Worm (Caenorhabditis elegans) whole organism, L1 larva: ENCODE results near the gene W03D2.9.

Source experiments
- C34B4.2 ChIP-seq: sonication (generic microtip); optimal IDR thresholded peaks from 2 replicates; lab custom pipeline; 2017; ENCODE audit warnings: mild to moderate bottlenecking, missing genetic modification characterization, missing compliant biosample characterization
- F16B12.6 ChIP-seq: fragments of 150-350 bp; optimal IDR thresholded peaks from 2 replicates; lab custom pipeline; 2014; ENCODE audit warnings: missing biosample characterization, missing genetic modification characterization
- Y116A8C.19 ChIP-seq: sonication (generic microtip); optimal IDR thresholded peaks from 2 replicates; lab custom pipeline; 2016; ENCODE audit warnings: missing compliant biosample characterization, missing genetic modification characterization, borderline replicate concordance
- aha-1 ChIP-seq: fragments of 150-350 bp; optimal IDR thresholded peaks from 2 replicates; lab custom pipeline; 2014; ENCODE audit warnings: missing biosample characterization, missing genetic modification characterization
- alr-1 ChIP-seq: fragments of 200-800 bp; sonication (Bioruptor generic); optimal IDR thresholded peaks from 2 replicates; lab custom pipeline; 2018; ENCODE audit warnings: borderline replicate concordance, mild to moderate bottlenecking, missing genetic modification characterization, missing compliant biosample characterization
- aly-2 ChIP-seq: fragments of 150-350 bp; optimal IDR thresholded peaks from 2 replicates; lab custom pipeline; 2014; ENCODE audit warnings: missing biosample characterization, missing genetic modification characterization
- ceh-63 ChIP-seq: fragments of 200-800 bp; sonication (Bioruptor generic); optimal IDR thresholded peaks from 2 replicates; lab custom pipeline; 2018; ENCODE audit warnings: mild to moderate bottlenecking, missing genetic modification characterization, missing compliant biosample characterization
- ceh-88 ChIP-seq: fragments of 200-800 bp; sonication (Bioruptor generic); IDR thresholded peaks from 2 replicates; pipeline ENCODE4 v1.3.6; 2022; ENCODE audit warnings: missing genetic modification characterization, missing compliant biosample characterization
- ceh-90 ChIP-seq: sonication (generic microtip); optimal IDR thresholded peaks from 2 replicates; lab custom pipeline; 2016; ENCODE audit warnings: missing genetic modification characterization, missing compliant biosample characterization
- ces-1 ChIP-seq: fragments of 150-350 bp; optimal IDR thresholded peaks from 2 replicates; lab custom pipeline; 2014; ENCODE audit warnings: missing biosample characterization, missing genetic modification reagents, missing genetic modification characterization
- dsc-1 ChIP-seq: sonication (generic microtip); optimal IDR thresholded peaks from 2 replicates; lab custom pipeline; 2016; ENCODE audit warnings: mild to moderate bottlenecking, missing genetic modification characterization, missing compliant biosample characterization
- efl-1 ChIP-seq, 4 experiments: fragments of 150-350 bp; optimal IDR thresholded peaks in 3 of 4; peaks in 1 of 4; 1 replicate in 1 of 4; 2 replicates in 3 of 4; lab custom pipeline; 2014; ENCODE audit warnings: missing biosample characterization in 2 of 4, missing genetic modification characterization in 2 of 4, missing genetic modification reagents in 2 of 4
- egl-27 ChIP-seq, 2 experiments: fragments of 150-350 bp in 1 of 2; sonication (generic microtip); optimal IDR thresholded peaks; 3 replicates each; lab custom pipeline; 2017 to 2018; ENCODE audit warnings: missing biosample characterization in 2 of 2, missing genetic modification characterization in 2 of 2, missing genetic modification reagents in 2 of 2
- elt-3 ChIP-seq, 6 experiments: fragments of 150-350 bp in 1 of 6; sonication (generic microtip); optimal IDR thresholded peaks; 2 replicates each; lab custom pipeline; 2017 to 2018; ENCODE audit warnings: missing biosample characterization in 6 of 6, missing genetic modification characterization in 6 of 6, inconsistent platforms in 1 of 6
- fkh-4 ChIP-seq: sonication (generic microtip); optimal IDR thresholded peaks from 2 replicates; lab custom pipeline; 2016; ENCODE audit warnings: missing compliant biosample characterization, missing genetic modification characterization, borderline replicate concordance
- fkh-8 ChIP-seq: sonication (generic microtip); optimal IDR thresholded peaks from 2 replicates; lab custom pipeline; 2016; ENCODE audit warnings: mild to moderate bottlenecking, missing genetic modification characterization, missing compliant biosample characterization
- fos-1 ChIP-seq: fragments of 150-350 bp; optimal IDR thresholded peaks from 2 replicates; lab custom pipeline; 2014; ENCODE audit warnings: missing biosample characterization, missing genetic modification characterization
- hlh-4 ChIP-seq: sonication (generic microtip); optimal IDR thresholded peaks from 2 replicates; lab custom pipeline; 2016; ENCODE audit warnings: mild to moderate bottlenecking, missing genetic modification characterization, missing compliant biosample characterization
- hpl-2 ChIP-seq: fragments of 150-350 bp; optimal IDR thresholded peaks from 2 replicates; lab custom pipeline; 2014; ENCODE audit warnings: missing biosample characterization, missing genetic modification reagents, missing genetic modification characterization
- isw-1 ChIP-seq: fragments of 200-800 bp; sonication (Bioruptor generic); IDR thresholded peaks from 2 replicates; pipeline ENCODE4 v1.3.6; 2022; ENCODE audit warnings: missing genetic modification characterization, missing compliant biosample characterization
- lin-13 ChIP-seq: fragments of 150-350 bp; optimal IDR thresholded peaks from 2 replicates; lab custom pipeline; 2014; ENCODE audit warnings: missing biosample characterization, missing genetic modification reagents, missing genetic modification characterization
- lin-14 ChIP-seq: fragments of 200-800 bp; sonication (Bioruptor generic); optimal IDR thresholded peaks from 2 replicates; lab custom pipeline; 2018; ENCODE audit warnings: mild to moderate bottlenecking, missing genetic modification characterization, moderate library complexity, missing compliant biosample characterization
- lin-15B ChIP-seq: fragments of 150-350 bp; sonication (generic microtip); optimal IDR thresholded peaks from 3 replicates; lab custom pipeline; 2014; ENCODE audit warnings: missing biosample characterization, missing genetic modification characterization
- lin-39 ChIP-seq: fragments of 150-350 bp; optimal IDR thresholded peaks from 2 replicates; lab custom pipeline; 2014; ENCODE audit warnings: missing biosample characterization, missing genetic modification reagents, missing genetic modification characterization
- lsy-2 ChIP-seq, 2 experiments: fragments of 150-350 bp; optimal IDR thresholded peaks; 2 replicates each; lab custom pipeline; 2014; ENCODE audit warnings: missing biosample characterization in 2 of 2, missing genetic modification characterization in 2 of 2
- mab-9 ChIP-seq: fragments of 200-800 bp; sonication (Bioruptor generic); IDR thresholded peaks from 2 replicates; pipeline ENCODE4 v1.3.6; 2022; ENCODE audit warnings: missing genetic modification reagents, missing genetic modification characterization, missing compliant biosample characterization
- mdl-1 ChIP-seq, 2 experiments: fragments of 150-350 bp; optimal IDR thresholded peaks; 2 replicates each; lab custom pipeline; 2014 to 2017; ENCODE audit warnings: missing biosample characterization in 2 of 2, missing genetic modification characterization in 2 of 2, inconsistent platforms in 1 of 2
- mef-2 ChIP-seq: fragments of 150-350 bp; optimal IDR thresholded peaks from 2 replicates; lab custom pipeline; 2014; ENCODE audit warnings: missing biosample characterization, missing genetic modification characterization
- nhr-12 ChIP-seq: sonication (generic microtip); optimal IDR thresholded peaks from 2 replicates; lab custom pipeline; 2017; ENCODE audit warnings: missing biosample characterization, missing genetic modification characterization
- nhr-19 ChIP-seq: fragments of 200-800 bp; sonication (Bioruptor generic); conservative IDR thresholded peaks from 2 replicates; pipeline ENCODE4 v1.3.6; 2022; ENCODE audit warnings: missing genetic modification characterization, missing compliant biosample characterization
- nhr-20 ChIP-seq: sonication (generic microtip); optimal IDR thresholded peaks from 2 replicates; lab custom pipeline; 2016; ENCODE audit warnings: mild to moderate bottlenecking, missing genetic modification characterization, missing compliant biosample characterization
- nhr-237 ChIP-seq: fragments of 150-350 bp; optimal IDR thresholded peaks from 2 replicates; lab custom pipeline; 2014; ENCODE audit warnings: missing biosample characterization, missing genetic modification characterization
- nhr-28 ChIP-seq: fragments of 150-350 bp; optimal IDR thresholded peaks from 2 replicates; lab custom pipeline; 2014; ENCODE audit warnings: missing biosample characterization, missing genetic modification characterization
- nhr-47 ChIP-seq: sonication (generic microtip); optimal IDR thresholded peaks from 2 replicates; lab custom pipeline; 2016; ENCODE audit warnings: mild to moderate bottlenecking, missing genetic modification characterization, moderate library complexity, missing compliant biosample characterization
- nhr-76 ChIP-seq: sonication (generic microtip); optimal IDR thresholded peaks from 2 replicates; lab custom pipeline; 2017; ENCODE audit warnings: missing biosample characterization, missing genetic modification characterization
- nhr-84 ChIP-seq: sonication (generic microtip); optimal IDR thresholded peaks from 2 replicates; lab custom pipeline; 2017; ENCODE audit warnings: missing biosample characterization, missing genetic modification characterization
- pag-3 ChIP-seq: sonication (generic microtip); optimal IDR thresholded peaks from 2 replicates; lab custom pipeline; 2017; ENCODE audit warnings: missing genetic modification characterization, mild to moderate bottlenecking, missing compliant biosample characterization, antibody characterized with exemption, borderline replicate concordance; ENCODE audit not compliant: insufficient read depth
- pqm-1 ChIP-seq: sonication (generic microtip); optimal IDR thresholded peaks from 3 replicates; lab custom pipeline; 2017; ENCODE audit warnings: missing biosample characterization, missing genetic modification characterization
- rnt-1 ChIP-seq: sonication (generic microtip); optimal IDR thresholded peaks from 2 replicates; lab custom pipeline; 2016; ENCODE audit warnings: mild to moderate bottlenecking, missing genetic modification characterization, moderate library complexity, missing compliant biosample characterization
- skn-1 ChIP-seq: fragments of 150-350 bp; optimal IDR thresholded peaks from 2 replicates; lab custom pipeline; 2014; ENCODE audit warnings: missing biosample characterization, missing genetic modification characterization
- sox-4 ChIP-seq: sonication (generic microtip); optimal IDR thresholded peaks from 2 replicates; lab custom pipeline; 2016; ENCODE audit warnings: missing genetic modification characterization, missing compliant biosample characterization
- sptf-1 ChIP-seq: fragments of 150-350 bp; optimal IDR thresholded peaks from 2 replicates; lab custom pipeline; 2014; ENCODE audit warnings: missing biosample characterization, missing genetic modification characterization
- sup-37 ChIP-seq: fragments of 200-800 bp; sonication (Bioruptor generic); optimal IDR thresholded peaks from 2 replicates; lab custom pipeline; 2018; ENCODE audit warnings: mild to moderate bottlenecking, missing genetic modification characterization, missing compliant biosample characterization
- swsn-7 ChIP-seq: sonication (generic microtip); optimal IDR thresholded peaks from 2 replicates; lab custom pipeline; 2016; ENCODE audit warnings: missing genetic modification characterization, missing compliant biosample characterization
- tbx-2 ChIP-seq: sonication (generic microtip); optimal IDR thresholded peaks from 2 replicates; lab custom pipeline; 2016; ENCODE audit warnings: missing genetic modification characterization, missing compliant biosample characterization
- unc-130 ChIP-seq: fragments of 150-350 bp; optimal IDR thresholded peaks from 2 replicates; lab custom pipeline; 2017; ENCODE audit warnings: missing biosample characterization, missing genetic modification characterization, inconsistent platforms
- unc-62 ChIP-seq: fragments of 150-350 bp; optimal IDR thresholded peaks from 2 replicates; lab custom pipeline; 2014; ENCODE audit warnings: missing biosample characterization, missing genetic modification reagents, missing genetic modification characterization
- unc-98 ChIP-seq: fragments of 200-800 bp; sonication (Bioruptor generic); IDR thresholded peaks from 2 replicates; pipeline ENCODE4 v1.3.6; 2022; ENCODE audit warnings: missing genetic modification characterization, missing compliant biosample characterization
- xbp-1 ChIP-seq: sonication (generic microtip); optimal IDR thresholded peaks from 2 replicates; lab custom pipeline; 2016; ENCODE audit warnings: missing genetic modification characterization, missing compliant biosample characterization
- zag-1 ChIP-seq: fragments of 150-350 bp; optimal IDR thresholded peaks from 2 replicates; lab custom pipeline; 2014; ENCODE audit warnings: missing biosample characterization, missing genetic modification characterization
- zip-4 ChIP-seq: fragments of 200-800 bp; sonication (Bioruptor generic); optimal IDR thresholded peaks from 2 replicates; lab custom pipeline; 2018; ENCODE audit warnings: mild to moderate bottlenecking, missing genetic modification characterization, moderate library complexity, missing compliant biosample characterization
- ztf-4 ChIP-seq: fragments of 150-350 bp; optimal IDR thresholded peaks from 2 replicates; lab custom pipeline; 2014; ENCODE audit warnings: missing biosample characterization, missing genetic modification characterization

The W03D2.9 gene

DNA sequence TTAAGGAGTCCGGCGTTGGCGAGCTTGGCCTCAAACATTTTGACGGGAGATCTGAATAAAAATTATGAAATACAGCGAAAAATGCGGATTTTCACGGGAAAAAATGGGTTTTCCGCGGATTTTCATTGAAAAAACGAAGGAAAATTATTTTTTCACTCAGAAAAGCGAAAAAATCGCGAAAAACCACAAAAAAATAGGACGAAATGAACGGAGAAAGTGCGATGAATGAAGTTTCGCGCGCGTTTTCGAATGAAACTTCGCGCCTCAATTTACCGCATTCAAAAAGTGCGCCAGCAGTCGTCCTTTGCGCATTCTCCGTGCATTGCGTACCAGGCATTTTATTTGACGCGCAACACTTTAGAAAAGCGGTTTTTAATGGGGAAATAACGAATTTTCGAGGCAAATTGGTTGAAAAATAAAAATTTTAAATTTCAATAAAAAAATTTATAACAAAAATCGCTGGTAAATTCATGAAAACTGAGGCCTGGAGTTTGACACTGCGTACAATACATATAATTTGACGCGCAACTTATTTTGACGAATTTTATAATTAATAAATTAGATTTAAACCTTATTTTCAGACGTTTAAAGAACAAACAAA, 25.0 kb downstream of the W03D2.9 start, which contains the start of gene pcn-1 (continued):
- peak; percentile 44 for TF ChIP-seq aly-2 (tag; lab: Kevin White, UChicago)
- peak; percentile 97 for TF ChIP-seq nhr-19 (GFP tag; lab: Robert Waterston, UW)
- peak; percentile 39 for TF ChIP-seq aha-1
- peak; percentile 80 for TF ChIP-seq ceh-63
- TF ChIP-seq hpl-2 (GFP tag; lab: Kevin White, UChicago) = peak; percentile 89
- peak; percentile 97 for TF ChIP-seq fkh-8
- TF ChIP-seq ztf-4 (tag; lab: Kevin White, UChicago) = peak; percentile 75
- peak; percentile 96 for TF ChIP-seq sup-37 (GFP tag; lab: Kevin White, UChicago)
- peak; percentile 97 for TF ChIP-seq xbp-1 (tag; lab: Kevin White, UChicago)
- no peak for TF ChIP-seq hlh-4 (tag; lab: Kevin White, UChicago)
- TF ChIP-seq nhr-20 (tag; lab: Kevin White, UChicago) = peak; percentile 97
- peak in 1 of 2 experiments; percentile 66 for TF ChIP-seq mdl-1 (tag; optimal IDR thresholded peaks at IDR 0.05; lab: Kevin White, UChicago)
- peak; percentile 95 for TF ChIP-seq F16B12.6 (tag; lab: Kevin White, UChicago)
- TF ChIP-seq lin-14 (GFP tag; lab: Kevin White, UChicago) = peak; percentile 98
- TF ChIP-seq mab-9 (GFP tag; lab: Robert Waterston, UW) = peak; percentile 96
- TF ChIP-seq swsn-7 = peak; percentile 98
- no peak for TF ChIP-seq alr-1 (tag; lab: Kevin White, UChicago)
- TF ChIP-seq rnt-1 (tag; lab: Kevin White, UChicago) = peak; percentile 97
- TF ChIP-seq dsc-1 (tag; lab: Kevin White, UChicago) = peak; percentile 98
- TF ChIP-seq C34B4.2 (tag; lab: Kevin White, UChicago) = peak; percentile 80
- TF ChIP-seq nhr-84 (tag; lab: Kevin White, UChicago) = no peak
- no peak for TF ChIP-seq pqm-1 (tag; lab: Kevin White, UChicago)
- TF ChIP-seq unc-98 (GFP tag; lab: Robert Waterston, UW) = peak; percentile 93
- peak; percentile 99 for TF ChIP-seq tbx-2 (tag; lab: Kevin White, UChicago)
- peak; percentile 37 for TF ChIP-seq Y116A8C.19 (tag; lab: Kevin White, UChicago)
- peak; percentile 92 for TF ChIP-seq lin-13
- peak; percentile 88 for TF ChIP-seq fos-1
- TF ChIP-seq nhr-47 (tag; lab: Kevin White, UChicago) = peak; percentile 99
- peak; percentile 90 for TF ChIP-seq lin-39 (tag; lab: Kevin White, UChicago)
- TF ChIP-seq mef-2 (tag; lab: Kevin White, UChicago) = peak; percentile 46
- no peak for TF ChIP-seq nhr-28 (tag; lab: Kevin White, UChicago)
- TF ChIP-seq unc-62 (GFP tag; lab: Kevin White, UChicago) = peak; percentile 38
- peak; percentile 97 for TF ChIP-seq sox-4 (tag; lab: Kevin White, UChicago)
- TF ChIP-seq isw-1 (GFP tag; lab: Robert Waterston, UW) = peak; percentile 98
- TF ChIP-seq fkh-4 (tag; lab: Kevin White, UChicago) = peak; percentile 91
- peak; percentile 99 for TF ChIP-seq efl-1 (optimal IDR thresholded peaks at IDR 0.05; lab: Kevin White, UChicago)
- TF ChIP-seq efl-1 (GFP tag; optimal IDR thresholded peaks at IDR 0.05 in 1 of 2; lab: Kevin White, UChicago) = peak; percentile 98 to 100
- peak; percentile 95 to 96 for TF ChIP-seq lsy-2 (tag; optimal IDR thresholded peaks at IDR 0.05; lab: Kevin White, UChicago)
- TF ChIP-seq elt-3 (tag; optimal IDR thresholded peaks at IDR 0.05; lab: Kevin White, UChicago) = peak in 3 of 6 experiments; percentile 63 to 92 (median 91)
- peak; percentile 71 for TF ChIP-seq nhr-237 (tag; lab: Kevin White, UChicago)
- peak; percentile 94 for TF ChIP-seq ceh-88 (GFP tag; lab: Robert Waterston, UW)
- peak; percentile 75 for TF ChIP-seq ceh-90
- peak; percentile 57 for TF ChIP-seq nhr-76 (tag; lab: Kevin White, UChicago)
- no peak for TF ChIP-seq nhr-12
- TF ChIP-seq pag-3 (tag; lab: Kevin White, UChicago) = no peak
- TF ChIP-seq sptf-1 (tag; lab: Kevin White, UChicago) = no peak
- TF ChIP-seq skn-1 (tag; lab: Kevin White, UChicago) = peak; percentile 83
- no peak for TF ChIP-seq ces-1 (GFP tag; lab: Kevin White, UChicago)
- peak; percentile 12 for TF ChIP-seq zag-1 (tag; lab: Kevin White, UChicago)
- TF ChIP-seq egl-27 (tag; optimal IDR thresholded peaks at IDR 0.05; lab: Kevin White, UChicago) = peak in 1 of 2 experiments; percentile 24
- peak; percentile 94 for TF ChIP-seq zip-4
- TF ChIP-seq unc-130 (tag; lab: Kevin White, UChicago) = peak; percentile 82
- TF ChIP-seq lin-15B (tag; lab: Kevin White, UChicago) = peak; percentile 91
